Worm (Caenorhabditis elegans) whole organism, L1 larva: ENCODE results near the gene hipr-1.

Experiments used
- aha-1 ChIP-seq: fragments of 150-350 bp; optimal IDR thresholded peaks from 2 replicates; lab custom pipeline; 2014; ENCODE audit warnings: missing biosample characterization, missing genetic modification characterization
- efl-1 ChIP-seq, 4 experiments: fragments of 150-350 bp; optimal IDR thresholded peaks in 3 of 4; peaks in 1 of 4; 1 replicate in 1 of 4; 2 replicates in 3 of 4; lab custom pipeline; 2014; ENCODE audit warnings: missing biosample characterization in 2 of 4, missing genetic modification characterization in 2 of 4, missing genetic modification reagents in 2 of 4
- fkh-8 ChIP-seq: sonication (generic microtip); optimal IDR thresholded peaks from 2 replicates; lab custom pipeline; 2016; ENCODE audit warnings: mild to moderate bottlenecking, missing genetic modification characterization, missing compliant biosample characterization
- hlh-4 ChIP-seq: sonication (generic microtip); optimal IDR thresholded peaks from 2 replicates; lab custom pipeline; 2016; ENCODE audit warnings: mild to moderate bottlenecking, missing genetic modification characterization, missing compliant biosample characterization
- nhr-11 ChIP-seq: fragments of 150-350 bp; optimal IDR thresholded peaks from 2 replicates; lab custom pipeline; 2014; ENCODE audit warnings: missing biosample characterization, missing genetic modification characterization
- nhr-85 ChIP-seq: sonication (generic microtip); peaks from one replicate; lab custom pipeline; 2016; ENCODE audit warnings: missing genetic modification characterization, inconsistent platforms, missing compliant biosample characterization
- pqm-1 ChIP-seq: sonication (generic microtip); optimal IDR thresholded peaks from 3 replicates; lab custom pipeline; 2017; ENCODE audit warnings: missing biosample characterization, missing genetic modification characterization
- sptf-1 ChIP-seq: fragments of 150-350 bp; optimal IDR thresholded peaks from 2 replicates; lab custom pipeline; 2014; ENCODE audit warnings: missing biosample characterization, missing genetic modification characterization
- swsn-7 ChIP-seq: sonication (generic microtip); optimal IDR thresholded peaks from 2 replicates; lab custom pipeline; 2016; ENCODE audit warnings: missing genetic modification characterization, missing compliant biosample characterization
- tbx-2 ChIP-seq: sonication (generic microtip); optimal IDR thresholded peaks from 2 replicates; lab custom pipeline; 2016; ENCODE audit warnings: missing genetic modification characterization, missing compliant biosample characterization
- vab-15 ChIP-seq: sonication (generic microtip); optimal IDR thresholded peaks from 2 replicates; lab custom pipeline; 2017; ENCODE audit warnings: missing genotype, mild to moderate bottlenecking, missing genetic modification characterization, missing compliant biosample characterization
- zag-1 ChIP-seq: fragments of 150-350 bp; optimal IDR thresholded peaks from 2 replicates; lab custom pipeline; 2014; ENCODE audit warnings: missing biosample characterization, missing genetic modification characterization

DNA sequence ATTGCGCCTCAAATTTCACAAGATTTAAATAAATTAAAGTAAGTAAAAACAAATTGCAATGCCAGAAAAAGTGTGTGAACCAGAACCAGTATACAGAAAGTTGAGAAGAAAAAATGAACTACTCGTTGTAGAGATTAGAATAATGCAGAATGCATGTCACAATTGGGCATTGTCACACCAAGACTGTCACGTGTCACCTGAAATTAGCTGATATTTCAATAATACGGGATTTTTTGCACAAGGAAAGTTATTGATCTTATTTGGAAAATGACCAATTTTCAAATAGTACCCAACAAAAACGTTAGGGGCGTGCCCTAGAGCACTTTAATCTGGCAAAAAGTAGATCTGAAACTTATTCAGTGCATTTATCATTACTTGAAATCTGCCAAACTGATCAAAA, 22.0 kb downstream of the hipr-1 start:
- TF ChIP-seq vab-15 (no peak), efl-1 (optimal IDR thresholded peaks at IDR 0.05; lab: Kevin White, UChicago) (no peak), efl-1 (GFP tag; optimal IDR thresholded peaks at IDR 0.05 in 1 of 2; lab: Kevin White, UChicago) (peak in 1 of 2 experiments; percentile 91), fkh-8 (tag; lab: Kevin White, UChicago) (no peak), tbx-2 (tag; lab: Kevin White, UChicago) (no peak), sptf-1 (tag; lab: Kevin White, UChicago) (no peak), nhr-11 (no peak), zag-1 (tag; lab: Kevin White, UChicago) (no peak), swsn-7 (tag; lab: Kevin White, UChicago) (no peak), pqm-1 (tag; lab: Kevin White, UChicago) (no peak), hlh-4 (tag; lab: Kevin White, UChicago) (no peak), nhr-85 (no peak), aha-1 (no peak)
